Fruit fly (Drosophila melanogaster) Kc167 (cell line): ENCODE measurements around the gene Cyp4d21.

Source experiments
- Myc ChIP-seq: fragments of >200 bp; optimal IDR thresholded peaks from 2 replicates; lab custom pipeline; 2017; ENCODE audit warnings: missing external identifiers
- Sin3A ChIP-seq: fragments of >200 bp; optimal IDR thresholded peaks from 2 replicates; lab custom pipeline; 2018; ENCODE audit warnings: missing external identifiers
- h ChIP-seq: fragments of >200 bp; optimal IDR thresholded peaks from 3 replicates; lab custom pipeline; 2018; ENCODE audit warnings: missing external identifiers
- insv ChIP-seq: fragments of >200 bp; optimal IDR thresholded peaks from 3 replicates; lab custom pipeline; 2018; ENCODE audit warnings: missing external identifiers
- psq ChIP-seq: fragments of >200 bp; optimal IDR thresholded peaks from 2 replicates; lab custom pipeline; 2017; ENCODE audit warnings: missing external identifiers
- ttk ChIP-seq: sonication (Bioruptor generic); optimal IDR thresholded peaks from 2 replicates; lab custom pipeline; 2017; ENCODE audit warnings: missing external identifiers

The Cyp4d21 gene

DNA sequence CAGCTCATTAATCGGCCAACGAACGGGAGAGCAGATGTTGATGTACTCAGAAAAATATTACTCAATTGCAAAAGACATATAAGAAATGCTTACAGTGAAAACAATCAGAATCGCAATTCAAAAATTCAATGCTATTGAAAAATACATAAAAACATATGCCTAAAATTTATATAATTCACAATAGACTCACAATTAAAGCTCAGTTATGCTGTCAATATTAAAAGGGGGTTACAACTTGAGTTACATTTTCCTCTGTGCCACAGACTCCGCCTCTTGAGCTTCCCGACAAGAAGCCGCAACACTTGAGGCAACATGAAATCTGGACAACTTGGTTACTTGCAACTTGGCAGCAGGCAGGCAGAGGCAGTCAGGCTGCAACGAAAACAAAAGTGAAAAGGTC lies 6.2 kb downstream of the Cyp4d21 start:
- TF ChIP-seq Sin3A (no peak), h (lab: Kevin White, UChicago) (no peak), ttk (lab: Kevin White, UChicago) (no peak), Myc (lab: Kevin White, UChicago) (no peak), insv (lab: Kevin White, UChicago) (no peak), psq (lab: Kevin White, UChicago) (no peak)

DNA sequence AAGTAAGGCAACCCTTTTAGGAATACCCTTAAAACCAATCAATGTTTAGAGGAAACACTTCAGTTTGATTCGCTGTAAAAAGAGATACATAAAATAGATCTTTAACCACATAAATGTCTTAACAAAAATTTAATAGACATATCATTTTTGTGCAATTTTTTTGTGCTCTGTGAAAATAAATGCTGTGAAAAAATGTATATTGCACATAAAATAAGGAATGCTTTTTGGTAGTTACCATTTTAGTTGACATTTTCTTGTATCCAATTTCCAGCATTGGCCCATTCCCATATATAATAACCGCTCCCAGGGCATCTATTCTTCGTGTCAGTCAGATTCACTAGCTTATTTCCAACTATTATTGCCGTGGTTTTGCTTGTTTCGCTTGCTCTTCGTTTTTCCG lies 6.8 kb downstream of the Cyp4d21 start:
- no peak for TF ChIP-seq psq (lab: Kevin White, UChicago)
- no peak for TF ChIP-seq h (lab: Kevin White, UChicago)
- no peak for TF ChIP-seq Sin3A
- no peak for TF ChIP-seq ttk (lab: Kevin White, UChicago)
- TF ChIP-seq insv (lab: Kevin White, UChicago) = no peak
- no peak for TF ChIP-seq Myc (lab: Kevin White, UChicago)

dm6 chr2L:7616830-7617229 lies 11.4 kb downstream of the Cyp4d21 start:
- TF ChIP-seq h (lab: Kevin White, UChicago) = no peak
- TF ChIP-seq Sin3A = no peak
- TF ChIP-seq psq (lab: Kevin White, UChicago) = no peak
- TF ChIP-seq insv (lab: Kevin White, UChicago) = no peak
- TF ChIP-seq ttk (lab: Kevin White, UChicago) = no peak

DNA sequence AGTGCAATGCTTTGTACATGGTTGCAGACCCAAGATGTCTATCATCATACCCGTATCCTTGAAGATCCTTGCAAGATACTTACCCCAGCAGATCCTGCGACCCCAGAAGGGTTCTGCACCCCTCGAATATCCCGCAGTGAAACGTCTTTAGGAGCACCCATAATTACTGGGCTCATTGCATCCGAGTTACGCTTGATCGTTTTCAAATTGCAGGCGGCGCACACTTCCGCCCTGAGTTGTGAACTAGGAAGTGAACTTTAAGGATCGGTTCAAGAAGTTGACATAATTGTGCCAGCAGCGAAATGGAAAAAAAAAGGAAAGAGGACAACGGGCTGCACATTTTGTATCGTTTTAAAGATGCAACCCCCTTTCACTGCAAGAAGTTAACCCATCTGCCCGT lies 13.2 kb downstream of the Cyp4d21 start:
- no peak for TF ChIP-seq insv (lab: Kevin White, UChicago)
- no peak for TF ChIP-seq psq (lab: Kevin White, UChicago)
- no peak for TF ChIP-seq Myc (lab: Kevin White, UChicago)
- no peak for TF ChIP-seq h (lab: Kevin White, UChicago)
- TF ChIP-seq Sin3A = no peak
- no peak for TF ChIP-seq ttk (lab: Kevin White, UChicago)

- TF ChIP-seq Sin3A (no peak), h (lab: Kevin White, UChicago) (no peak)
Measured at dm6 chr2L:7619234-7619633, 13.8 kb downstream of the Cyp4d21 start.

DNA sequence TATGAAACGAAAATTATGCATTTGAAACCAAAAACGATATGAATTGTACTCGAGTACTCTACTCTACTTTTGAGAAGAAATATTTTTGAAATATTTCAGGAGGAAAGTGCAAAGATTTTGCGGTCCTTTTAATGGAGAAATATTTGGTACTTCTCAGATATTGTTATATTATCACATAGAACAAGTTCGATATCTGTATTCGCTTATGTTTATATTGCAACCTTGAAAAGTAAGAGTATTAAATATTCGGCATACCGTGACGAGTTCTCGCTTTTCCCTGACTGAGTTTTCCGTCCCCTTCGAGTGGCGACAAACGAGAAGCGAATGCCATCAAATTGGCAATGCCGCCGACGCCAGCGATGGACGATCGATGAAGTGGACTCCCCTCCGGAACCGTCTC lies 16.3 kb downstream of the Cyp4d21 start:
- TF ChIP-seq insv (lab: Kevin White, UChicago) = no peak
- no peak for TF ChIP-seq h (lab: Kevin White, UChicago)
- TF ChIP-seq Myc (lab: Kevin White, UChicago) = no peak
- TF ChIP-seq Sin3A = no peak
- no peak for TF ChIP-seq psq (lab: Kevin White, UChicago)
- no peak for TF ChIP-seq ttk (lab: Kevin White, UChicago)

- TF ChIP-seq insv (lab: Kevin White, UChicago) = no peak
- no peak for TF ChIP-seq Myc (lab: Kevin White, UChicago)
- TF ChIP-seq h (lab: Kevin White, UChicago) = no peak
- no peak for TF ChIP-seq psq (lab: Kevin White, UChicago)
- no peak for TF ChIP-seq Sin3A
- TF ChIP-seq ttk (lab: Kevin White, UChicago) = no peak
Measured at dm6 chr2L:7624096-7624843, 18.9 kb downstream of the Cyp4d21 start.

dm6 chr2L:7627474-7627873 lies 22.1 kb downstream of the Cyp4d21 start:
- no peak for TF ChIP-seq insv (lab: Kevin White, UChicago)
- no peak for TF ChIP-seq Sin3A
- no peak for TF ChIP-seq h (lab: Kevin White, UChicago)
- TF ChIP-seq Myc (lab: Kevin White, UChicago) = no peak
- TF ChIP-seq ttk (lab: Kevin White, UChicago) = no peak
- no peak for TF ChIP-seq psq (lab: Kevin White, UChicago)

dm6 chr2L:7628382-7628965 lies 23.1 kb downstream of the Cyp4d21 start:
- no peak for TF ChIP-seq psq (lab: Kevin White, UChicago)
- TF ChIP-seq insv (lab: Kevin White, UChicago) = no peak
- no peak for TF ChIP-seq Myc (lab: Kevin White, UChicago)
- no peak for TF ChIP-seq Sin3A
- TF ChIP-seq h (lab: Kevin White, UChicago) = no peak
- no peak for TF ChIP-seq ttk (lab: Kevin White, UChicago)

dm6 chr2L:7630673-7631072 lies 25.3 kb downstream of the Cyp4d21 start:
- TF ChIP-seq insv (lab: Kevin White, UChicago) = no peak
- no peak for TF ChIP-seq Sin3A
- no peak for TF ChIP-seq Myc (lab: Kevin White, UChicago)
- TF ChIP-seq h (lab: Kevin White, UChicago) = no peak
- no peak for TF ChIP-seq ttk (lab: Kevin White, UChicago)
- TF ChIP-seq psq (lab: Kevin White, UChicago) = no peak

DNA sequence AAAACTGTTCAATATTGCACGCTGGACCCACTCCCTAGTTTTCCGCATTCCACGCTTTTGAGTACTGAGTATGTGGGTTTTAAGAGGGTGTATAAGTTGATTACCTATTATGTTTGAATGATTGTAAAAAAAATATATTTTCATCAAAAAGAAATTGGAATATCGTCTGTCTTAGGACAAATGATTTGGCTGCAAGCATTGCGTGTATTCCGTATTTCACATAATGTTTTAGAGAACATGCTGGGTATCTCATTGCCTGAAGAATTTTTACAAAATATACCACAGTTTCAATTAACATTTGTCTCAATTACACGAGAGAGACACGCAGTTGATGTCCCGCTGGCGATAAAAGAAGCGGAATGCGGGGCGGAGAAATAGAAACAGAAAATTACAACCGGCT lies 27.4 kb downstream of the Cyp4d21 start:
- TF ChIP-seq Sin3A = no peak
- TF ChIP-seq Myc (lab: Kevin White, UChicago) = no peak
- no peak for TF ChIP-seq h (lab: Kevin White, UChicago)
- TF ChIP-seq ttk (lab: Kevin White, UChicago) = no peak
- TF ChIP-seq psq (lab: Kevin White, UChicago) = no peak
- no peak for TF ChIP-seq insv (lab: Kevin White, UChicago)

DNA sequence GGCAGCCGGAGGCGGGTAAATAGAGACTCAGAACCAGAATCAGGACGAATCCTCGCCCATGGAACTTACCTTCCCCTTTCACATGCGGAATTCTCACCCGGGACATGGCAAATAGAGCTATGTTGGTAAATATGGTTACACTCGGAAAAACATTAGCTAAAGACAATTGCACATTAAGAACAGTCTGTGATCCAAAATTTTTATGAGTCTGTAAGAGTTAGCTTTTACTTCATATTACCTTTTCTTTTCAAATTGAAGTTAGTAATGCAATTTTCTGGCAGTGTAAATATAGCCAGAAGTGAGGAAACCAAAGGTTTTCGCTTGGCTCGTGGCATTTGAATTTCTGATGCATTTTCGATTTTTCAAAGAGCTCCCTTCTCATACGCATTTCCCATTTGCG lies 29.8 kb downstream of the Cyp4d21 start:
- TF ChIP-seq h (lab: Kevin White, UChicago) = no peak
- TF ChIP-seq psq (lab: Kevin White, UChicago) = no peak
- TF ChIP-seq Myc (lab: Kevin White, UChicago) = no peak
- no peak for TF ChIP-seq insv (lab: Kevin White, UChicago)
- TF ChIP-seq Sin3A = no peak
- TF ChIP-seq ttk (lab: Kevin White, UChicago) = no peak
